Worm (Caenorhabditis elegans) whole organism, early embryonic: Measurements from ENCODE around the gene rsa-2.

Experiments
- ama-1 ChIP-seq: fragments of 150-350 bp; optimal IDR thresholded peaks from 2 replicates; lab custom pipeline; 2014
- ceh-13 ChIP-seq: fragments of 200-800 bp; sonication (Bioruptor generic); optimal IDR thresholded peaks from 2 replicates; lab custom pipeline; 2018; ENCODE audit warnings: mild to moderate bottlenecking, missing genetic modification characterization, missing compliant biosample characterization
- ceh-36 ChIP-seq: sonication (generic microtip); optimal IDR thresholded peaks from 2 replicates; lab custom pipeline; 2016; ENCODE audit warnings: missing genetic modification characterization, inconsistent platforms, missing compliant biosample characterization
- ets-7 ChIP-seq: sonication (generic microtip); optimal IDR thresholded peaks from 2 replicates; lab custom pipeline; 2016; ENCODE audit warnings: missing genotype, missing genetic modification characterization, missing compliant biosample characterization
- hmbx-1 ChIP-seq: sonication (generic microtip); optimal IDR thresholded peaks from 2 replicates; lab custom pipeline; 2016; ENCODE audit warnings: mild to moderate bottlenecking, missing genetic modification characterization, missing compliant biosample characterization
- hmg-4 ChIP-seq: fragments of 200-800 bp; sonication (Bioruptor generic); optimal IDR thresholded peaks from 2 replicates; lab custom pipeline; 2018; ENCODE audit warnings: mild to moderate bottlenecking, missing genetic modification characterization, missing compliant biosample characterization
- hnd-1 ChIP-seq: sonication (generic microtip); optimal IDR thresholded peaks from 2 replicates; lab custom pipeline; 2016; ENCODE audit warnings: missing genetic modification characterization, missing compliant biosample characterization
- pes-1 ChIP-seq: fragments of 200-800 bp; sonication (Bioruptor generic); IDR thresholded peaks from 2 replicates; pipeline ENCODE4 v1.3.6; 2022; ENCODE audit warnings: missing genetic modification reagents, missing genetic modification characterization, missing compliant biosample characterization
- scrt-1 ChIP-seq: fragments of 200-800 bp; sonication (Bioruptor generic); IDR thresholded peaks from 2 replicates; pipeline ENCODE4 v1.3.6; 2022; ENCODE audit warnings: missing genetic modification characterization, missing compliant biosample characterization
- tbx-37 ChIP-seq: fragments of 200-800 bp; sonication (Bioruptor generic); conservative IDR thresholded peaks from 2 replicates; pipeline ENCODE4 v1.3.6; 2022; ENCODE audit warnings: missing genetic modification reagents, missing genetic modification characterization, missing compliant biosample characterization
- tra-4 ChIP-seq: sonication (generic microtip); optimal IDR thresholded peaks from 2 replicates; lab custom pipeline; 2017; ENCODE audit warnings: missing genetic modification characterization, missing compliant biosample characterization

ce11 chrIII:11069265-11069664 lies 6.0 kb downstream of the rsa-2 start:
- TF ChIP-seq ceh-13 (GFP tag; lab: Kevin White, UChicago), result no peak
- TF ChIP-seq ama-1 (lab: Kevin White, UChicago), result no peak
- TF ChIP-seq hnd-1 (tag; lab: Kevin White, UChicago), result no peak
- no peak for TF ChIP-seq pes-1
- TF ChIP-seq hmg-4, result no peak
- no peak for TF ChIP-seq ets-7
- no peak for TF ChIP-seq tbx-37 (GFP tag; lab: Robert Waterston, UW)
- TF ChIP-seq ceh-36 (tag; lab: Kevin White, UChicago), result no peak
- TF ChIP-seq scrt-1, result no peak
- TF ChIP-seq hmbx-1 (tag; lab: Kevin White, UChicago), result no peak
- no peak for TF ChIP-seq tra-4 (tag; lab: Kevin White, UChicago)
